Worm (Caenorhabditis elegans): Measurements from ENCODE around the gene T20B12.5.

ce11 chrIII:7347049-7347448, 19.9 kb downstream of the T20B12.5 start, which contains the start of gene F08F8.7:
- TF ChIP-seq skn-1 (tag; optimal IDR thresholded peaks at IDR 0.05) (no peak), aly-2 (tag; optimal IDR thresholded peaks at IDR 0.05) (no peak), nhr-237 (tag; optimal IDR thresholded peaks at IDR 0.05) (no peak)
